Fruit fly (Drosophila melanogaster): ENCODE measurements around the gene CG3106.

DNA sequence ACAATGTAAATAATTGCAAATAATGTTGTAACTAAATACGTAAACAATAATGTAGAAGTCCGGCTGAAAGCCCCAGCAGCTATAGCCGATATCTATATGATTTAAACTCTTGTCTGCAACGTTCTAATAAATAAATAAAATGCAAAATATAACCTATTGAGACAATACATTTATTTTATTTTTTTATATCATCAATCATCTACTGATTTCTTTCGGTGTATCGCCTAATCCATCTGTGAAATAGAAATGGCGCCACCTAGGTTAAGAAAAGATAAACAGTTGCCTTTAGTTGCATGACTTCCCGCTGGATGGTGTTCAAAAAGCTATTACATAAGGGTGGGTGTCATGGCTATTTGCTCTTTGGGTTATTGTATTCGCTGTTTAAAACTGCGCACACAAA is 24.9 kb upstream of the CG3106 start:
- TF ChIP-seq bab1 (GFP tag; optimal IDR thresholded peaks at IDR 0.05) (peak; percentile 98), ovo (GFP tag; optimal IDR thresholded peaks at IDR 0.05) (peak; percentile 87), CG1620 (GFP tag; optimal IDR thresholded peaks at IDR 0.05) (peak; percentile 87), CG14711 (tag; optimal IDR thresholded peaks at IDR 0.05) (peak; percentile 92), CG7045 (GFP tag; optimal IDR thresholded peaks at IDR 0.05) (peak; percentile 89), CG33017 (tag; optimal IDR thresholded peaks at IDR 0.05) (peak; percentile 87), cic (GFP tag; optimal IDR thresholded peaks at IDR 0.05) (peak; percentile 40)

Data from whole organism, adult.